Worm (Caenorhabditis elegans): ENCODE results near the gene pen-2.
A peak's percentile ranks its signal among the peaks of the same experiment; 100 is the strongest.

pen-2 gene

ce11 chrIII:11334346-11334745 lies 8.8 kb upstream of the pen-2 start (continued):
- TF ChIP-seq sma-9 (GFP tag; optimal IDR thresholded peaks at IDR 0.05) (no peak), sma-9 (tag; optimal IDR thresholded peaks at IDR 0.05) (no peak), alr-1 (tag; optimal IDR thresholded peaks at IDR 0.05) (no peak), nhr-12 (tag; optimal IDR thresholded peaks at IDR 0.05) (no peak), unc-62 (GFP tag; optimal IDR thresholded peaks at IDR 0.05) (no peak), skn-1 (tag; optimal IDR thresholded peaks at IDR 0.05) (no peak), elt-1 (tag; optimal IDR thresholded peaks at IDR 0.05) (no peak), egl-27 (tag; optimal IDR thresholded peaks at IDR 0.05) (no peak), lin-39 (tag; optimal IDR thresholded peaks at IDR 0.05) (no peak), ama-1 (optimal IDR thresholded peaks at IDR 0.05) (no peak), ceh-16 (tag; optimal IDR thresholded peaks at IDR 0.05) (no peak)

ce11 chrIII:11336072-11336471 lies 7.0 kb upstream of the pen-2 start:
- TF ChIP-seq C34F6.9 (tag; optimal IDR thresholded peaks at IDR 0.05) (peak; percentile 25), unc-55 (GFP tag; optimal IDR thresholded peaks at IDR 0.05) (peak; percentile 60), lsy-2 (tag; optimal IDR thresholded peaks at IDR 0.05) (peak in 1 of 2 experiments; percentile 25), Y55F3AM.14 (GFP tag; optimal IDR thresholded peaks at IDR 0.05) (peak; percentile 22), snpc-4 (tag; optimal IDR thresholded peaks at IDR 0.05) (no peak), nhr-129 (tag; optimal IDR thresholded peaks at IDR 0.05) (no peak), crh-2 (tag; optimal IDR thresholded peaks at IDR 0.05) (no peak), blmp-1 (tag; optimal IDR thresholded peaks at IDR 0.05; ENCODE audit: insufficient read depth) (no peak)

ce11 chrIII:11337627-11338026 lies 5.5 kb upstream of the pen-2 start:
- TF ChIP-seq skn-1 (tag; optimal IDR thresholded peaks at IDR 0.05) (no peak), ceh-16 (tag; optimal IDR thresholded peaks at IDR 0.05) (no peak), alr-1 (tag; optimal IDR thresholded peaks at IDR 0.05) (no peak), unc-55 (GFP tag; optimal IDR thresholded peaks at IDR 0.05) (no peak), nhr-77 (tag; optimal IDR thresholded peaks at IDR 0.05) (no peak), unc-39 (tag; optimal IDR thresholded peaks at IDR 0.05) (no peak), nhr-6 (tag; optimal IDR thresholded peaks at IDR 0.05) (no peak), elt-3 (tag; optimal IDR thresholded peaks at IDR 0.05) (no peak), egl-27 (tag; optimal IDR thresholded peaks at IDR 0.05) (no peak), mbf-1 (tag; optimal IDR thresholded peaks at IDR 0.05) (no peak), elt-1 (tag; optimal IDR thresholded peaks at IDR 0.05) (no peak)

ce11 chrIII:11341466-11341865 lies 1.7 kb upstream of the pen-2 start:
- TF ChIP-seq blmp-1 (tag; optimal IDR thresholded peaks at IDR 0.05; ENCODE audit: insufficient read depth) = no peak
- no peak for TF ChIP-seq fos-1 (tag; optimal IDR thresholded peaks at IDR 0.05)
- TF ChIP-seq lin-39 (tag; optimal IDR thresholded peaks at IDR 0.05) = no peak
- TF ChIP-seq lsy-2 (tag; optimal IDR thresholded peaks at IDR 0.05) = no peak
- TF ChIP-seq mab-5 (tag; optimal IDR thresholded peaks at IDR 0.05) = no peak
- TF ChIP-seq ceh-82 (tag; optimal IDR thresholded peaks at IDR 0.05) = no peak
- no peak for TF ChIP-seq sma-9 (GFP tag; optimal IDR thresholded peaks at IDR 0.05)
- no peak for TF ChIP-seq sma-9 (tag; optimal IDR thresholded peaks at IDR 0.05)
- no peak for TF ChIP-seq zag-1 (tag; optimal IDR thresholded peaks at IDR 0.05)
- no peak for TF ChIP-seq dmd-4 (tag; optimal IDR thresholded peaks at IDR 0.05)
- TF ChIP-seq mdl-1 (tag; optimal IDR thresholded peaks at IDR 0.05) = no peak
- no peak for TF ChIP-seq F13H6.1 (tag; optimal IDR thresholded peaks at IDR 0.05)
- no peak for TF ChIP-seq unc-62 (GFP tag; optimal IDR thresholded peaks at IDR 0.05)
- TF ChIP-seq nhr-23 (tag; optimal IDR thresholded peaks at IDR 0.05) = no peak
- no peak for TF ChIP-seq crh-2 (tag; optimal IDR thresholded peaks at IDR 0.05)
- no peak for TF ChIP-seq elt-3 (tag; optimal IDR thresholded peaks at IDR 0.05)
- TF ChIP-seq unc-39 (tag; optimal IDR thresholded peaks at IDR 0.05) = no peak
- no peak for TF ChIP-seq nhr-21 (tag; optimal IDR thresholded peaks at IDR 0.05)
- no peak for TF ChIP-seq nhr-10 (tag; optimal IDR thresholded peaks at IDR 0.05)
- no peak for TF ChIP-seq ZK546.5 (tag; optimal IDR thresholded peaks at IDR 0.05)
- no peak for TF ChIP-seq alr-1 (tag; optimal IDR thresholded peaks at IDR 0.05)

ce11 chrIII:11344125-11344524 lies 1.0 kb downstream of the pen-2 start:
- TF ChIP-seq nhr-23 (tag; optimal IDR thresholded peaks at IDR 0.05) (no peak), ztf-11 (tag; optimal IDR thresholded peaks at IDR 0.05) (no peak), lin-39 (tag; optimal IDR thresholded peaks at IDR 0.05) (no peak), unc-62 (GFP tag; optimal IDR thresholded peaks at IDR 0.05) (no peak), fos-1 (tag; optimal IDR thresholded peaks at IDR 0.05) (no peak), alr-1 (tag; optimal IDR thresholded peaks at IDR 0.05) (no peak), F13H6.1 (tag; optimal IDR thresholded peaks at IDR 0.05) (no peak), ztf-1 (GFP tag; conservative IDR thresholded peaks at IDR 0.05) (no peak), gmeb-1 (tag; optimal IDR thresholded peaks at IDR 0.05) (no peak), nhr-12 (tag; optimal IDR thresholded peaks at IDR 0.05) (no peak), ZK546.5 (tag; optimal IDR thresholded peaks at IDR 0.05) (no peak)

Measured in whole organism, L2 larva.